Worm (Caenorhabditis elegans) whole organism, mixed stage, embryonic: Measurements from ENCODE around the gene F58F9.8.

Experiments used
- ces-1 ChIP-seq: fragments of 150-350 bp; optimal IDR thresholded peaks from 2 replicates; lab custom pipeline; 2014; ENCODE audit warnings: missing biosample characterization, missing genetic modification reagents, missing genetic modification characterization
- elt-1 ChIP-seq: sonication (generic microtip); optimal IDR thresholded peaks from 2 replicates; lab custom pipeline; 2017; ENCODE audit warnings: missing genetic modification characterization, mild to moderate bottlenecking, missing compliant biosample characterization, antibody characterized with exemption, moderate library complexity, borderline replicate concordance; ENCODE audit not compliant: insufficient read depth
- elt-3 ChIP-seq: fragments of 150-350 bp; optimal IDR thresholded peaks from 2 replicates; lab custom pipeline; 2014; ENCODE audit warnings: missing biosample characterization, missing genetic modification characterization
- lin-13 ChIP-seq: fragments of 150-350 bp; optimal IDR thresholded peaks from 2 replicates; lab custom pipeline; 2014; ENCODE audit warnings: missing biosample characterization, missing genetic modification characterization
- pha-4 ChIP-seq: fragments of 150-350 bp; optimal IDR thresholded peaks from 2 replicates; lab custom pipeline; 2018; ENCODE audit warnings: missing biosample characterization, missing genetic modification reagents, missing genetic modification characterization
- snpc-4 ChIP-seq: fragments of 150-350 bp; optimal IDR thresholded peaks from 2 replicates; lab custom pipeline; 2014; ENCODE audit warnings: missing biosample characterization, missing genetic modification characterization
- tbx-8 ChIP-seq: fragments of 200-800 bp; sonication (Bioruptor generic); optimal IDR thresholded peaks from 2 replicates; lab custom pipeline; 2018; ENCODE audit warnings: mild to moderate bottlenecking, missing genetic modification characterization, moderate library complexity, missing compliant biosample characterization
- unc-62 ChIP-seq: fragments of 150-350 bp; optimal IDR thresholded peaks from 2 replicates; lab custom pipeline; 2014; ENCODE audit warnings: missing biosample characterization, missing genetic modification reagents, missing genetic modification characterization

- TF ChIP-seq lin-13 (tag; lab: Kevin White, UChicago) (no peak), ces-1 (GFP tag; lab: Kevin White, UChicago) (no peak), unc-62 (no peak), elt-3 (no peak), pha-4 (tag; lab: Kevin White, UChicago) (no peak), snpc-4 (tag; lab: Kevin White, UChicago) (no peak), tbx-8 (GFP tag; lab: Kevin White, UChicago) (no peak), elt-1 (tag; lab: Kevin White, UChicago) (no peak)
Observed at ce11 chrIV:6282143-6282542, 44.2 kb downstream of the F58F9.8 start, which contains the start of gene srv-32.
